Worm (Caenorhabditis elegans): ENCODE results near the gene C34F11.2.

DNA sequence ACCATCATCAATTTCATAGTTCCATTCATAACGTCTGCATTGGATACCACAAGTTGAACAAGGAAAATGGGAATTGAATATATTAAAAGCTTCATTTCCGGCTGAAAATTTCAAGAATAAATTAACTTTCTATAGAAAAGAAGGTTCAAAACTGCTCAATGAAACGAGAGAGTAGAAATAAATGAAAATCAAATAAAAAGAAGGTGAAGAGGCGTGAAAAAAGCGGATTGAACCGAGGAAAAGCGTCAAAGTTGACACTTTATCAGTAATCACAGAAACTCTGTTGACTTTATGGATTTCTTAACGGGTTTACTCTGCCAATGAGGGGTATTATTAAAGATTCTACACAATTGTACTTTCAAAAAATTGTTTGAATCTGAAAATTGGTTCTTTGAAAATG lies 26.3 kb downstream of the C34F11.2 start, which contains the start of gene pho-4:
- no peak for TF ChIP-seq mdl-1 (tag; optimal IDR thresholded peaks at IDR 0.05)
- TF ChIP-seq ama-1 (optimal IDR thresholded peaks at IDR 0.05) = no peak
- no peak for TF ChIP-seq spr-3 (GFP tag; optimal IDR thresholded peaks at IDR 0.05)
- TF ChIP-seq daf-8 (GFP tag; IDR thresholded peaks at IDR 0.05) = no peak
- TF ChIP-seq mep-1 (tag; optimal IDR thresholded peaks at IDR 0.05) = no peak
- no peak for TF ChIP-seq nhr-11 (tag; optimal IDR thresholded peaks at IDR 0.05)
- TF ChIP-seq fkh-10 (GFP tag; optimal IDR thresholded peaks at IDR 0.05) = no peak
- no peak for TF ChIP-seq mxl-3 (GFP tag; optimal IDR thresholded peaks at IDR 0.05)
- no peak for TF ChIP-seq lin-13 (GFP tag; optimal IDR thresholded peaks at IDR 0.05)
- TF ChIP-seq nhr-237 (tag; optimal IDR thresholded peaks at IDR 0.05) = no peak
- TF ChIP-seq daf-19 (GFP tag; conservative IDR thresholded peaks at IDR 0.05) = no peak
- TF ChIP-seq F37D6.2 (tag; optimal IDR thresholded peaks at IDR 0.05) = no peak
- no peak for TF ChIP-seq egl-27 (tag; optimal IDR thresholded peaks at IDR 0.05)
- no peak for TF ChIP-seq nhr-6 (tag; optimal IDR thresholded peaks at IDR 0.05)

All from whole organism, L4 larva.